Worm (Caenorhabditis elegans) whole organism, L1 larva: ENCODE data around the gene cyp-34A10.

Experiments used
- C16A3.4 ChIP-seq: fragments of 150-350 bp; optimal IDR thresholded peaks from 2 replicates; lab custom pipeline; 2014; ENCODE audit warnings: missing biosample characterization, missing genetic modification characterization
- aha-1 ChIP-seq: fragments of 150-350 bp; optimal IDR thresholded peaks from 2 replicates; lab custom pipeline; 2014; ENCODE audit warnings: missing biosample characterization, missing genetic modification characterization
- blmp-1 ChIP-seq: fragments of 150-350 bp; optimal IDR thresholded peaks from 2 replicates; lab custom pipeline; 2014; ENCODE audit warnings: missing biosample characterization, missing genetic modification characterization
- ceh-63 ChIP-seq: fragments of 200-800 bp; sonication (Bioruptor generic); optimal IDR thresholded peaks from 2 replicates; lab custom pipeline; 2018; ENCODE audit warnings: mild to moderate bottlenecking, missing genetic modification characterization, missing compliant biosample characterization
- ceh-8 ChIP-seq: fragments of 200-800 bp; sonication (Bioruptor generic); optimal IDR thresholded peaks from 2 replicates; lab custom pipeline; 2018; ENCODE audit warnings: mild to moderate bottlenecking, missing genetic modification characterization, moderate library complexity, missing compliant biosample characterization
- ceh-90 ChIP-seq: sonication (generic microtip); optimal IDR thresholded peaks from 2 replicates; lab custom pipeline; 2016; ENCODE audit warnings: missing genetic modification characterization, missing compliant biosample characterization
- dpl-1 ChIP-seq, 3 experiments: fragments of 150-350 bp in 2 of 3; sonication (generic microtip) in 1 of 3; optimal IDR thresholded peaks; 2 replicates each; lab custom pipeline; 2014 to 2017; ENCODE audit warnings: missing biosample characterization in 3 of 3, missing genetic modification characterization in 3 of 3, missing genetic modification reagents in 3 of 3
- dsc-1 ChIP-seq: sonication (generic microtip); optimal IDR thresholded peaks from 2 replicates; lab custom pipeline; 2016; ENCODE audit warnings: mild to moderate bottlenecking, missing genetic modification characterization, missing compliant biosample characterization
- efl-1 ChIP-seq, 4 experiments: fragments of 150-350 bp; optimal IDR thresholded peaks in 3 of 4; peaks in 1 of 4; 1 replicate in 1 of 4; 2 replicates in 3 of 4; lab custom pipeline; 2014; ENCODE audit warnings: missing biosample characterization in 2 of 4, missing genetic modification characterization in 2 of 4, missing genetic modification reagents in 2 of 4
- efl-3 ChIP-seq: fragments of 200-800 bp; sonication (Bioruptor generic); optimal IDR thresholded peaks from 2 replicates; lab custom pipeline; 2018; ENCODE audit warnings: mild to moderate bottlenecking, missing genetic modification characterization, missing compliant biosample characterization
- egl-27 ChIP-seq, 2 experiments: fragments of 150-350 bp in 1 of 2; sonication (generic microtip); optimal IDR thresholded peaks; 3 replicates each; lab custom pipeline; 2017 to 2018; ENCODE audit warnings: missing biosample characterization in 2 of 2, missing genetic modification characterization in 2 of 2, missing genetic modification reagents in 2 of 2
- elt-2 ChIP-seq: sonication (generic microtip); optimal IDR thresholded peaks from 2 replicates; lab custom pipeline; 2016; ENCODE audit warnings: missing genetic modification characterization, mild to moderate bottlenecking, inconsistent platforms, missing compliant biosample characterization, missing genetic modification reagents
- elt-3 ChIP-seq, 6 experiments: fragments of 150-350 bp in 1 of 6; sonication (generic microtip); optimal IDR thresholded peaks; 2 replicates each; lab custom pipeline; 2017 to 2018; ENCODE audit warnings: missing biosample characterization in 6 of 6, missing genetic modification characterization in 6 of 6, inconsistent platforms in 1 of 6
- ets-5 ChIP-seq: fragments of 200-800 bp; sonication (Bioruptor generic); IDR thresholded peaks from 2 replicates; pipeline ENCODE4 v1.3.6; 2022; ENCODE audit warnings: missing genetic modification characterization, missing compliant biosample characterization
- fkh-10 ChIP-seq: sonication (generic microtip); optimal IDR thresholded peaks from 2 replicates; lab custom pipeline; 2017; ENCODE audit warnings: missing biosample characterization, missing genetic modification reagents, missing genetic modification characterization
- grh-1 ChIP-seq: fragments of 200-800 bp; sonication (Bioruptor generic); IDR thresholded peaks from 2 replicates; pipeline ENCODE4 v1.3.6; 2022; ENCODE audit warnings: missing genetic modification reagents, missing genetic modification characterization, missing compliant biosample characterization
- hpl-2 ChIP-seq: fragments of 150-350 bp; optimal IDR thresholded peaks from 2 replicates; lab custom pipeline; 2014; ENCODE audit warnings: missing biosample characterization, missing genetic modification reagents, missing genetic modification characterization
- lin-14 ChIP-seq: fragments of 200-800 bp; sonication (Bioruptor generic); optimal IDR thresholded peaks from 2 replicates; lab custom pipeline; 2018; ENCODE audit warnings: mild to moderate bottlenecking, missing genetic modification characterization, moderate library complexity, missing compliant biosample characterization
- lin-35 ChIP-seq, 2 experiments: fragments of 150-350 bp; optimal IDR thresholded peaks; 2 replicates each; lab custom pipeline; 2014; ENCODE audit warnings: missing biosample characterization in 2 of 2, missing genetic modification characterization in 2 of 2, missing genetic modification reagents in 2 of 2
- lsy-2 ChIP-seq, 2 experiments: fragments of 150-350 bp; optimal IDR thresholded peaks; 2 replicates each; lab custom pipeline; 2014; ENCODE audit warnings: missing biosample characterization in 2 of 2, missing genetic modification characterization in 2 of 2
- mab-9 ChIP-seq: fragments of 200-800 bp; sonication (Bioruptor generic); IDR thresholded peaks from 2 replicates; pipeline ENCODE4 v1.3.6; 2022; ENCODE audit warnings: missing genetic modification reagents, missing genetic modification characterization, missing compliant biosample characterization
- mep-1 ChIP-seq: fragments of 150-350 bp; optimal IDR thresholded peaks from 2 replicates; lab custom pipeline; 2014; ENCODE audit warnings: missing biosample characterization, missing genetic modification characterization
- nhr-20 ChIP-seq: sonication (generic microtip); optimal IDR thresholded peaks from 2 replicates; lab custom pipeline; 2016; ENCODE audit warnings: mild to moderate bottlenecking, missing genetic modification characterization, missing compliant biosample characterization
- nhr-71 ChIP-seq: sonication (generic microtip); optimal IDR thresholded peaks from 2 replicates; lab custom pipeline; 2016; ENCODE audit warnings: mild to moderate bottlenecking, missing genetic modification characterization, moderate library complexity, missing compliant biosample characterization
- nhr-76 ChIP-seq: sonication (generic microtip); optimal IDR thresholded peaks from 2 replicates; lab custom pipeline; 2017; ENCODE audit warnings: missing biosample characterization, missing genetic modification characterization
- nhr-77 ChIP-seq: fragments of 150-350 bp; optimal IDR thresholded peaks from 2 replicates; lab custom pipeline; 2014; ENCODE audit warnings: missing biosample characterization, missing genetic modification characterization
- nhr-85 ChIP-seq: sonication (generic microtip); peaks from one replicate; lab custom pipeline; 2016; ENCODE audit warnings: missing genetic modification characterization, inconsistent platforms, missing compliant biosample characterization
- nhr-90 ChIP-seq: sonication (generic microtip); optimal IDR thresholded peaks from 2 replicates; lab custom pipeline; 2016; ENCODE audit warnings: mild to moderate bottlenecking, missing genetic modification characterization, missing compliant biosample characterization; ENCODE audit not compliant: poor library complexity
- sox-4 ChIP-seq: sonication (generic microtip); optimal IDR thresholded peaks from 2 replicates; lab custom pipeline; 2016; ENCODE audit warnings: missing genetic modification characterization, missing compliant biosample characterization
- tbx-2 ChIP-seq: sonication (generic microtip); optimal IDR thresholded peaks from 2 replicates; lab custom pipeline; 2016; ENCODE audit warnings: missing genetic modification characterization, missing compliant biosample characterization
- tlp-1 ChIP-seq: fragments of 150-350 bp; optimal IDR thresholded peaks from 2 replicates; lab custom pipeline; 2014; ENCODE audit warnings: missing biosample characterization, missing genetic modification characterization
- unc-130 ChIP-seq: fragments of 150-350 bp; optimal IDR thresholded peaks from 2 replicates; lab custom pipeline; 2017; ENCODE audit warnings: missing biosample characterization, missing genetic modification characterization, inconsistent platforms
- unc-30 ChIP-seq: sonication (generic microtip); optimal IDR thresholded peaks from 2 replicates; lab custom pipeline; 2017; ENCODE audit warnings: missing biosample characterization, missing genetic modification characterization
- unc-62 ChIP-seq: fragments of 150-350 bp; optimal IDR thresholded peaks from 2 replicates; lab custom pipeline; 2014; ENCODE audit warnings: missing biosample characterization, missing genetic modification reagents, missing genetic modification characterization
- zag-1 ChIP-seq: fragments of 150-350 bp; optimal IDR thresholded peaks from 2 replicates; lab custom pipeline; 2014; ENCODE audit warnings: missing biosample characterization, missing genetic modification characterization

cyp-34A10 gene

DNA sequence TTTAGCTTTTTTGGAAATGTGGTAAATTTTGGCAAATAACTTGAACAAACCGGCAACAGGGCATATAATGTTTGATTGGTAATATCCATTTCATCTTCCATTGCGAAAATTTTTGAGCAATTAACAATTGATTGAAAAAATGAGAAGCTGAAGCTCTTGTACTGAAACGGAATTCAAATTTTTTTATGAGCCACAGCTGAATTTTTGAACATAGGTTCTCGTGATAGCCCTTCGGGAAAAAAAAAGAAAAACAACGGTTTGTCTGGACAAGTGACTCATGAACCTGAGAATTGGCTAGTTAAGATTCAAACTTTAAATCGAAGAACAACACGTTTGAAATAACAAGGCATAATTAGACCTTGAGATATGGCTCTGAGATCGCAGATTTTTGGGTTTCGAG is 23.0 kb upstream of the cyp-34A10 start, which contains the start of gene srx-62:
Gene srx-62, minus strand, starts transcription at position 101 of the 400 bp plus-strand sequence.
- TF ChIP-seq unc-62 (GFP tag; lab: Kevin White, UChicago) (no peak), nhr-77 (tag; lab: Kevin White, UChicago) (no peak), efl-1 (optimal IDR thresholded peaks at IDR 0.05; lab: Kevin White, UChicago) (no peak), efl-1 (GFP tag; optimal IDR thresholded peaks at IDR 0.05 in 1 of 2; lab: Kevin White, UChicago) (no peak), zag-1 (tag; lab: Kevin White, UChicago) (no peak), aha-1 (tag; lab: Kevin White, UChicago) (no peak), hpl-2 (GFP tag; lab: Kevin White, UChicago) (no peak)

DNA sequence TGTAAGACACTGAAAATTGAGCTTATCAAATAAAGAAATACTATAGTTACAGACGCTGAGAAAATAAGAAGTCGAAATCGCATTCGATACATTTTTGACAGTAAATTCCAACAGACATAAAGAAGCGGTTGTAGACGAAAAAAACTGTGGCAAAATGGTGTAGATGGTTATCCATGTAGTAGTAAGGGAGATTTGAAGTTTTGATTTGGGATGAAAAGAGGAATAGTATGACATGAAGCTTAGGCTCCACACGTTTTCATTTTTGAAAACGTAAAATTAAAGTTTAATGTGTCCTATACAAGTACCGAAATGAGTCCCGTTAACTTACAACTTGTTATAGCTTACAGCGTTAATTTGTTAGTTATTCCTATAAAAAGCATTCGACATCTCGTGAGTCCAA is 21.3 kb upstream of the cyp-34A10 start, which contains the start of gene K09D9.9:
Gene K09D9.9, minus strand, starts transcription at position 101 of the 400 bp plus-strand sequence.
- no peak for TF ChIP-seq ceh-63 (GFP tag; lab: Kevin White, UChicago)
- TF ChIP-seq efl-1 (optimal IDR thresholded peaks at IDR 0.05; lab: Kevin White, UChicago): no peak
- peak in 1 of 2 experiments; percentile 87 for TF ChIP-seq efl-1 (GFP tag; optimal IDR thresholded peaks at IDR 0.05 in 1 of 2; lab: Kevin White, UChicago)
- no peak for TF ChIP-seq unc-30 (tag; lab: Kevin White, UChicago)
- no peak for TF ChIP-seq mab-9 (GFP tag; lab: Robert Waterston, UW)
- no peak for TF ChIP-seq ceh-90 (tag; lab: Kevin White, UChicago)

DNA sequence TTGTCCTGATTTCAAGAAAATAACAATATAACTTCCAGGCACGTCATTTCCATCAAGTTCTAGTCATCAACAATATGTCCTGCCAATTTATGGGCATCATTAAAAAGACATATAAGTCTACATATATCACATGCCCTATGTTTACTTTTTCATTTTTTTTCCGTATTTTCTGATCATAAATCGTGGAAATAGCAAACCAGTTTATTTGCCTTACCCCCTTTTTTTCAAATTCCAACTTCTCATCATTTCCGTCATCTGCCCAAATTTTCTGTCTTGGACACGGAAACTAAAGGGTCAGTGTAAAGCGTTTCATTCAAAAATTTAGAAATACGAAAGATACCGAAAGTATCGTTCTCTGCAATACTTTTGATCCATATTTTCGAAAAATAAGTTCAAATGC is 19.5 kb upstream of the cyp-34A10 start:
- TF ChIP-seq efl-1 (optimal IDR thresholded peaks at IDR 0.05; lab: Kevin White, UChicago) (no peak), efl-1 (GFP tag; optimal IDR thresholded peaks at IDR 0.05 in 1 of 2; lab: Kevin White, UChicago) (peak in 1 of 2 experiments; percentile 56), lin-35 (GFP tag; optimal IDR thresholded peaks at IDR 0.05; lab: Kevin White, UChicago) (peak in 1 of 2 experiments; percentile 48), blmp-1 (tag; lab: Kevin White, UChicago) (no peak), lin-14 (GFP tag; lab: Kevin White, UChicago) (no peak), elt-3 (tag; optimal IDR thresholded peaks at IDR 0.05; lab: Kevin White, UChicago) (peak in 1 of 6 experiments; percentile 37), nhr-20 (tag; lab: Kevin White, UChicago) (peak; percentile 56), efl-3 (GFP tag; lab: Kevin White, UChicago) (no peak), elt-2 (tag; lab: Kevin White, UChicago) (no peak), nhr-90 (tag; lab: Kevin White, UChicago) (peak; percentile 2), egl-27 (tag; optimal IDR thresholded peaks at IDR 0.05; lab: Kevin White, UChicago) (no peak), mep-1 (tag; lab: Kevin White, UChicago) (no peak), C16A3.4 (tag; lab: Kevin White, UChicago) (no peak), nhr-71 (tag; lab: Kevin White, UChicago) (peak; percentile 47), tbx-2 (peak; percentile 21), lsy-2 (tag; optimal IDR thresholded peaks at IDR 0.05; lab: Kevin White, UChicago) (no peak), grh-1 (GFP tag; lab: Robert Waterston, UW) (peak; percentile 58), nhr-85 (peak; percentile 86)

DNA sequence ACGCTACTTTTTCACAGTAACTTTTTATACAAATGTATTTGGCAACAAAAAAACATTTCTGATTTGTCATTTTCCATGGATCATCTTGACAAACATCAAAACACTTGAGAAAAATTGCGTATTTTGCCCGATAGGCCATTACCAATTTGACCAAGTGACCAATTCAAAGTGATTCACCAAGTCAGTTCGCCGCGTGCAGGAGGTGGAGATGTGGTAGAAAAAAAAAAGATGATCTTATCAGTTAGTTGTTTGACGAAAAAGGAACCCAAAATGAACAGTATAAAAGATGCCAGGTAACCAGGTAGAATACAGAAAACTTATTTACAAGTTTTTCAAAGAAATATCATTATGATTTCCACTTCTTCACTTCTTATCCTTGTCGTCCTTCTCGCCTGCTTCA is 16.3 kb upstream of the cyp-34A10 start, which contains the start of gene nlp-27:
Gene nlp-27, plus strand, starts transcription at position 309 of the 400 bp plus-strand sequence.
- TF ChIP-seq ceh-8 (GFP tag; lab: Kevin White, UChicago): no peak
- TF ChIP-seq nhr-76 (tag; lab: Kevin White, UChicago): no peak
- no peak for TF ChIP-seq aha-1 (tag; lab: Kevin White, UChicago)
- TF ChIP-seq nhr-90 (tag; lab: Kevin White, UChicago): peak; percentile 9
- TF ChIP-seq fkh-10 (GFP tag; lab: Kevin White, UChicago): no peak
- TF ChIP-seq unc-130 (tag; lab: Kevin White, UChicago): no peak
- peak; percentile 83 for TF ChIP-seq nhr-85
- no peak for TF ChIP-seq tlp-1 (tag; lab: Kevin White, UChicago)
- peak; percentile 36 for TF ChIP-seq blmp-1 (tag; lab: Kevin White, UChicago)
- no peak for TF ChIP-seq ceh-90 (tag; lab: Kevin White, UChicago)
- peak; percentile 4 for TF ChIP-seq nhr-71 (tag; lab: Kevin White, UChicago)
- no peak for TF ChIP-seq efl-1 (optimal IDR thresholded peaks at IDR 0.05; lab: Kevin White, UChicago)
- TF ChIP-seq efl-1 (GFP tag; optimal IDR thresholded peaks at IDR 0.05 in 1 of 2; lab: Kevin White, UChicago): peak in 1 of 2 experiments; percentile 49
- TF ChIP-seq dpl-1 (GFP tag; optimal IDR thresholded peaks at IDR 0.05; lab: Kevin White, UChicago): no peak
- TF ChIP-seq dsc-1 (tag; lab: Kevin White, UChicago): no peak
- no peak for TF ChIP-seq sox-4
- no peak for TF ChIP-seq ets-5 (GFP tag; lab: Robert Waterston, UW)
- TF ChIP-seq lin-14 (GFP tag; lab: Kevin White, UChicago): peak; percentile 18
- TF ChIP-seq nhr-20 (tag; lab: Kevin White, UChicago): peak; percentile 27
- no peak for TF ChIP-seq C16A3.4 (tag; lab: Kevin White, UChicago)
- peak in 2 of 6 experiments; percentile 16 to 42 for TF ChIP-seq elt-3 (tag; optimal IDR thresholded peaks at IDR 0.05; lab: Kevin White, UChicago)
